Worm (Caenorhabditis elegans): Measurements from ENCODE around the gene str-57.

ce11 chrV:15873762-15874161 lies 3.3 kb downstream of the str-57 start:
- TF ChIP-seq him-1 (tag; optimal IDR thresholded peaks at IDR 0.05) (peak; percentile 57), dao-5 (tag; optimal IDR thresholded peaks at IDR 0.05) (peak; percentile 91)
